Worm (Caenorhabditis elegans) whole organism, L1 larva: Measurements from ENCODE around the gene F18E9.4.

Experiments
- C16A3.4 ChIP-seq: fragments of 150-350 bp; optimal IDR thresholded peaks from 2 replicates; lab custom pipeline; 2014; ENCODE audit warnings: missing biosample characterization, missing genetic modification characterization
- aly-2 ChIP-seq: fragments of 150-350 bp; optimal IDR thresholded peaks from 2 replicates; lab custom pipeline; 2014; ENCODE audit warnings: missing biosample characterization, missing genetic modification characterization
- ceh-8 ChIP-seq: fragments of 200-800 bp; sonication (Bioruptor generic); optimal IDR thresholded peaks from 2 replicates; lab custom pipeline; 2018; ENCODE audit warnings: mild to moderate bottlenecking, missing genetic modification characterization, moderate library complexity, missing compliant biosample characterization
- ceh-82 ChIP-seq, 3 experiments: fragments of 150-350 bp in 1 of 3; sonication (generic microtip) in 2 of 3; optimal IDR thresholded peaks; 2 replicates each; lab custom pipeline; 2014 to 2017; ENCODE audit warnings: missing biosample characterization in 3 of 3, missing genetic modification characterization in 3 of 3
- ceh-90 ChIP-seq: sonication (generic microtip); optimal IDR thresholded peaks from 2 replicates; lab custom pipeline; 2016; ENCODE audit warnings: missing genetic modification characterization, missing compliant biosample characterization
- dsc-1 ChIP-seq: sonication (generic microtip); optimal IDR thresholded peaks from 2 replicates; lab custom pipeline; 2016; ENCODE audit warnings: mild to moderate bottlenecking, missing genetic modification characterization, missing compliant biosample characterization
- efl-1 ChIP-seq, 4 experiments: fragments of 150-350 bp; optimal IDR thresholded peaks in 3 of 4; peaks in 1 of 4; 1 replicate in 1 of 4; 2 replicates in 3 of 4; lab custom pipeline; 2014; ENCODE audit warnings: missing biosample characterization in 2 of 4, missing genetic modification characterization in 2 of 4, missing genetic modification reagents in 2 of 4
- efl-3 ChIP-seq: fragments of 200-800 bp; sonication (Bioruptor generic); optimal IDR thresholded peaks from 2 replicates; lab custom pipeline; 2018; ENCODE audit warnings: mild to moderate bottlenecking, missing genetic modification characterization, missing compliant biosample characterization
- elt-2 ChIP-seq: sonication (generic microtip); optimal IDR thresholded peaks from 2 replicates; lab custom pipeline; 2016; ENCODE audit warnings: missing genetic modification characterization, mild to moderate bottlenecking, inconsistent platforms, missing compliant biosample characterization, missing genetic modification reagents
- elt-3 ChIP-seq, 6 experiments: fragments of 150-350 bp in 1 of 6; sonication (generic microtip); optimal IDR thresholded peaks; 2 replicates each; lab custom pipeline; 2017 to 2018; ENCODE audit warnings: missing biosample characterization in 6 of 6, missing genetic modification characterization in 6 of 6, inconsistent platforms in 1 of 6
- ets-5 ChIP-seq: fragments of 200-800 bp; sonication (Bioruptor generic); IDR thresholded peaks from 2 replicates; pipeline ENCODE4 v1.3.6; 2022; ENCODE audit warnings: missing genetic modification characterization, missing compliant biosample characterization
- fkh-10 ChIP-seq: sonication (generic microtip); optimal IDR thresholded peaks from 2 replicates; lab custom pipeline; 2017; ENCODE audit warnings: missing biosample characterization, missing genetic modification reagents, missing genetic modification characterization
- hpl-2 ChIP-seq: fragments of 150-350 bp; optimal IDR thresholded peaks from 2 replicates; lab custom pipeline; 2014; ENCODE audit warnings: missing biosample characterization, missing genetic modification reagents, missing genetic modification characterization
- irx-1 ChIP-seq: sonication (generic microtip); optimal IDR thresholded peaks from 2 replicates; lab custom pipeline; 2016; ENCODE audit warnings: missing genetic modification characterization, missing compliant biosample characterization
- isw-1 ChIP-seq: fragments of 200-800 bp; sonication (Bioruptor generic); IDR thresholded peaks from 2 replicates; pipeline ENCODE4 v1.3.6; 2022; ENCODE audit warnings: missing genetic modification characterization, missing compliant biosample characterization
- jun-1 ChIP-seq: fragments of 150-350 bp; optimal IDR thresholded peaks from 2 replicates; lab custom pipeline; 2014; ENCODE audit warnings: missing biosample characterization, missing genetic modification reagents, missing genetic modification characterization
- lin-14 ChIP-seq: fragments of 200-800 bp; sonication (Bioruptor generic); optimal IDR thresholded peaks from 2 replicates; lab custom pipeline; 2018; ENCODE audit warnings: mild to moderate bottlenecking, missing genetic modification characterization, moderate library complexity, missing compliant biosample characterization
- lin-15B ChIP-seq: fragments of 150-350 bp; sonication (generic microtip); optimal IDR thresholded peaks from 3 replicates; lab custom pipeline; 2014; ENCODE audit warnings: missing biosample characterization, missing genetic modification characterization
- lin-35 ChIP-seq, 2 experiments: fragments of 150-350 bp; optimal IDR thresholded peaks; 2 replicates each; lab custom pipeline; 2014; ENCODE audit warnings: missing biosample characterization in 2 of 2, missing genetic modification characterization in 2 of 2, missing genetic modification reagents in 2 of 2
- lsy-2 ChIP-seq, 2 experiments: fragments of 150-350 bp; optimal IDR thresholded peaks; 2 replicates each; lab custom pipeline; 2014; ENCODE audit warnings: missing biosample characterization in 2 of 2, missing genetic modification characterization in 2 of 2
- nhr-11 ChIP-seq: fragments of 150-350 bp; optimal IDR thresholded peaks from 2 replicates; lab custom pipeline; 2014; ENCODE audit warnings: missing biosample characterization, missing genetic modification characterization
- nhr-20 ChIP-seq: sonication (generic microtip); optimal IDR thresholded peaks from 2 replicates; lab custom pipeline; 2016; ENCODE audit warnings: mild to moderate bottlenecking, missing genetic modification characterization, missing compliant biosample characterization
- nhr-237 ChIP-seq: fragments of 150-350 bp; optimal IDR thresholded peaks from 2 replicates; lab custom pipeline; 2014; ENCODE audit warnings: missing biosample characterization, missing genetic modification characterization
- nhr-71 ChIP-seq: sonication (generic microtip); optimal IDR thresholded peaks from 2 replicates; lab custom pipeline; 2016; ENCODE audit warnings: mild to moderate bottlenecking, missing genetic modification characterization, moderate library complexity, missing compliant biosample characterization
- nhr-77 ChIP-seq: fragments of 150-350 bp; optimal IDR thresholded peaks from 2 replicates; lab custom pipeline; 2014; ENCODE audit warnings: missing biosample characterization, missing genetic modification characterization
- nhr-85 ChIP-seq: sonication (generic microtip); peaks from one replicate; lab custom pipeline; 2016; ENCODE audit warnings: missing genetic modification characterization, inconsistent platforms, missing compliant biosample characterization
- nhr-90 ChIP-seq: sonication (generic microtip); optimal IDR thresholded peaks from 2 replicates; lab custom pipeline; 2016; ENCODE audit warnings: mild to moderate bottlenecking, missing genetic modification characterization, missing compliant biosample characterization; ENCODE audit not compliant: poor library complexity
- pag-3 ChIP-seq: sonication (generic microtip); optimal IDR thresholded peaks from 2 replicates; lab custom pipeline; 2017; ENCODE audit warnings: missing genetic modification characterization, mild to moderate bottlenecking, missing compliant biosample characterization, antibody characterized with exemption, borderline replicate concordance; ENCODE audit not compliant: insufficient read depth
- rnt-1 ChIP-seq: sonication (generic microtip); optimal IDR thresholded peaks from 2 replicates; lab custom pipeline; 2016; ENCODE audit warnings: mild to moderate bottlenecking, missing genetic modification characterization, moderate library complexity, missing compliant biosample characterization
- skn-1 ChIP-seq: fragments of 150-350 bp; optimal IDR thresholded peaks from 2 replicates; lab custom pipeline; 2014; ENCODE audit warnings: missing biosample characterization, missing genetic modification characterization
- snpc-4 ChIP-seq: fragments of 150-350 bp; optimal IDR thresholded peaks from 2 replicates; lab custom pipeline; 2014; ENCODE audit warnings: missing biosample characterization, missing genetic modification characterization
- snu-23 ChIP-seq: sonication (generic microtip); optimal IDR thresholded peaks from 2 replicates; lab custom pipeline; 2016; ENCODE audit warnings: missing genetic modification characterization, missing compliant biosample characterization
- sox-4 ChIP-seq: sonication (generic microtip); optimal IDR thresholded peaks from 2 replicates; lab custom pipeline; 2016; ENCODE audit warnings: missing genetic modification characterization, missing compliant biosample characterization
- sptf-1 ChIP-seq: fragments of 150-350 bp; optimal IDR thresholded peaks from 2 replicates; lab custom pipeline; 2014; ENCODE audit warnings: missing biosample characterization, missing genetic modification characterization
- swsn-7 ChIP-seq: sonication (generic microtip); optimal IDR thresholded peaks from 2 replicates; lab custom pipeline; 2016; ENCODE audit warnings: missing genetic modification characterization, missing compliant biosample characterization
- unc-130 ChIP-seq: fragments of 150-350 bp; optimal IDR thresholded peaks from 2 replicates; lab custom pipeline; 2017; ENCODE audit warnings: missing biosample characterization, missing genetic modification characterization, inconsistent platforms
- unc-30 ChIP-seq: sonication (generic microtip); optimal IDR thresholded peaks from 2 replicates; lab custom pipeline; 2017; ENCODE audit warnings: missing biosample characterization, missing genetic modification characterization
- zag-1 ChIP-seq: fragments of 150-350 bp; optimal IDR thresholded peaks from 2 replicates; lab custom pipeline; 2014; ENCODE audit warnings: missing biosample characterization, missing genetic modification characterization
- zip-4 ChIP-seq: fragments of 200-800 bp; sonication (Bioruptor generic); optimal IDR thresholded peaks from 2 replicates; lab custom pipeline; 2018; ENCODE audit warnings: mild to moderate bottlenecking, missing genetic modification characterization, moderate library complexity, missing compliant biosample characterization

The F18E9.4 gene

DNA sequence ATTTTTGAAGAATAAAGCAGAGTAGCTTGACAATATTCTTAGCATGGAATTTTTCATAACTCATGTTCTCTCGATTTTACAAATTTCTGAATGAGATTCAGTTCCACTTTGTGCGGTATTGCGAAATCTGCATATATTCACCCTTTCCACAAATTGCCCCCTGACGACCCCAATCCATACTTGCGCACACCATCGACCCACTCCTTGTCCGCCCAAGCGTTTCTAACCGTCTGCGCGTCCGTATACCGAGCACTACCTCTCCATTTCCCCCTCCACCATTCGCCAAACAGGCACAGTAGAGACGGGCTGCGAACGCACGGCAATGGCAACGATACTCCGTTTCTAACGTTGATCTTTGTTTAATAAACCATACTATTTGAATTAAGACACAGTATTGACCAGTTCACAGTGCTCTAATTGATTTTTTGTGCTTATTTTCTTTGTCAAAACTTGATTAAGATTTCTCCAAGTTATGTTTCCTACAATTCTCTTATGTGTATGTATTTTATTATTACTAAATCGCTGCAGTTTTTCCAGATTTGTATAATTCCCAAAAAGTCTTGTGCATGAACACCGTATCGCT is 23.6 kb upstream of the F18E9.4 start, which contains the start of gene utx-1 (continued):
- peak; percentile 3 for TF ChIP-seq fkh-10 (GFP tag; lab: Kevin White, UChicago)
- no peak for TF ChIP-seq hpl-2
- TF ChIP-seq nhr-77 (tag; lab: Kevin White, UChicago) = no peak
- peak; percentile 12 for TF ChIP-seq skn-1
- no peak for TF ChIP-seq unc-130 (tag; lab: Kevin White, UChicago)
- TF ChIP-seq lin-35 (GFP tag; optimal IDR thresholded peaks at IDR 0.05; lab: Kevin White, UChicago) = peak; percentile 15 to 48
- TF ChIP-seq nhr-71 (tag; lab: Kevin White, UChicago) = peak; percentile 26
- no peak for TF ChIP-seq isw-1 (GFP tag; lab: Robert Waterston, UW)
- no peak for TF ChIP-seq nhr-11 (tag; lab: Kevin White, UChicago)
- TF ChIP-seq zip-4 (GFP tag; lab: Kevin White, UChicago) = peak; percentile 86
- TF ChIP-seq snpc-4 = no peak
- peak; percentile 30 for TF ChIP-seq swsn-7
- TF ChIP-seq rnt-1 = peak; percentile 33
- peak; percentile 31 for TF ChIP-seq snu-23
- TF ChIP-seq lsy-2 (tag; optimal IDR thresholded peaks at IDR 0.05; lab: Kevin White, UChicago) = peak in 1 of 2 experiments; percentile 29

- no peak for TF ChIP-seq irx-1
- TF ChIP-seq ets-5 = no peak
- TF ChIP-seq ceh-8 (GFP tag; lab: Kevin White, UChicago) = no peak
- no peak for TF ChIP-seq nhr-77 (tag; lab: Kevin White, UChicago)
- no peak for TF ChIP-seq efl-1 (optimal IDR thresholded peaks at IDR 0.05; lab: Kevin White, UChicago)
- TF ChIP-seq efl-1 (GFP tag; optimal IDR thresholded peaks at IDR 0.05 in 1 of 2; lab: Kevin White, UChicago) = no peak
- no peak for TF ChIP-seq C16A3.4 (tag; lab: Kevin White, UChicago)
- no peak for TF ChIP-seq sptf-1 (tag; lab: Kevin White, UChicago)
- TF ChIP-seq lin-35 (GFP tag; optimal IDR thresholded peaks at IDR 0.05; lab: Kevin White, UChicago) = no peak
- no peak for TF ChIP-seq isw-1 (GFP tag; lab: Robert Waterston, UW)
- TF ChIP-seq ceh-82 (tag; optimal IDR thresholded peaks at IDR 0.05; lab: Kevin White, UChicago) = no peak
- TF ChIP-seq nhr-237 (tag; lab: Kevin White, UChicago) = no peak
- no peak for TF ChIP-seq elt-3 (tag; optimal IDR thresholded peaks at IDR 0.05; lab: Kevin White, UChicago)
- TF ChIP-seq, all 84 proteins: peak for 0
These were observed 17.7 kb upstream of the F18E9.4 start for ce11 chrX:8562586-8562985.

DNA sequence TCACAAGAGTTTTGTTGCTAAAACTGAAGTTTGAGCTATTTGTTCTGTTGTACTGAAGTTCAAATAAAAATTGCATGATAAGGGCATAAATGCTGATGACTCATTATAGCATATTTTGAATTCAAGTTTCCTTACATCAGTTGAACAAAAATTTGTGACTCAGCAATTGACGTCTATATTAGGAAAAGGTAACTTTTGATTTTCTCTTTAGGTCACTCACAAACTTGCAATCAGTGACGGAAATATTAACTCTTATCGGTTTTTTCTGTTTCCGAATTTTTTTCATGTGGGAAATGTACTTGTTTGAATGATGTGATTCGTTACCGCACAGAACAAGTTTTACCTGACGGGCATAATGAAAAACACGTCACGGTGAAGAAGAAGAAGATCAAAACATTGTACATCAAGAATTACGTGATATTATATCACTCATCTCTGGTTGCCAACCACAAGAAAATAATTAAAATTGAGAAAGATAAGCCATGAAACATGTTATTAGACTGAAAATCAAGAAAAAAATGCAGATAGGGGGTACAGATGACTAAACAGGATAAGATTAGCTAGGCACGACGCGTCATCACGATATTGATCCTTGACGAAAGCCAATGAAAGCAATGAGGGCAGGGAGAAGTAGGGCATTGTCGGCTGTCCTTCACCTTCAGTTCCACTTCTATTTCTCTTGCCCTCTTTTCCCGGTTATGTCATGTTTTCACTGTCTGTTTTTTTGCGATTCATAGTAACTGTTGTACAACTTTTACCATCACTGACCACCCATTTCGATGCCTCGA is 16.5 kb upstream of the F18E9.4 start:
- TF ChIP-seq lin-14 (GFP tag; lab: Kevin White, UChicago) (peak; percentile 23), jun-1 (no peak), nhr-90 (tag; lab: Kevin White, UChicago) (no peak), pag-3 (tag; lab: Kevin White, UChicago) (no peak), sox-4 (tag; lab: Kevin White, UChicago) (no peak), lin-15B (tag; lab: Kevin White, UChicago) (no peak), C16A3.4 (tag; lab: Kevin White, UChicago) (no peak), zag-1 (tag; lab: Kevin White, UChicago) (no peak), snu-23 (no peak), ceh-90 (no peak), aly-2 (no peak), nhr-85 (tag; lab: Kevin White, UChicago) (peak; percentile 47), dsc-1 (tag; lab: Kevin White, UChicago) (peak; percentile 60), elt-3 (tag; optimal IDR thresholded peaks at IDR 0.05; lab: Kevin White, UChicago) (peak in 1 of 6 experiments; percentile 36), nhr-20 (peak; percentile 18), unc-30 (tag; lab: Kevin White, UChicago) (no peak), efl-3 (GFP tag; lab: Kevin White, UChicago) (no peak), elt-2 (tag; lab: Kevin White, UChicago) (peak; percentile 26)
